Fruit fly (Drosophila melanogaster): Measurements from ENCODE around the gene Gr77a.

DNA sequence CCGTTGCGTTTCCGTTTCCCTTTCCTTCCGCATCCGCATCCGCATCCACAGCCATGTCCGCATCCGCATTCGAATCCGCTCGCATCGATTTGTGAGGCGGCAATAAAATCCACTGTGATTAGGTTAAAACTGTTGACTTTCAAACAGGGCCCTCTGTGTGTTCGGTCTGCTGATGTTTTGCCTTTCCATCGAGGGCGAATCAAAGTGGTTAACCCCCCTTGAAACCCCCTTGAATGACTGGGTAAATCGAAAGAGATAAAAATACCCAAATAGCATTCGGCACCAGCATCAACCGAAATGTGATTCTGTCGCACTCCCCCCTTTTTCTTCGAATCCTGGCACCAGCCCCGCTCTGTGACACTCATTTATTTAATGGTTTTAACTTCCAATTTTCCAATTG, 13.7 kb upstream of the Gr77a start:
- no peak for TF ChIP-seq CG11617 (GFP tag; optimal IDR thresholded peaks at IDR 0.05)
- no peak for TF ChIP-seq pad (GFP tag; optimal IDR thresholded peaks at IDR 0.05)
- TF ChIP-seq CG12768 (GFP tag; optimal IDR thresholded peaks at IDR 0.05) = no peak

Measured in whole organism, adult.